Worm (Caenorhabditis elegans) whole organism, late embryonic: ENCODE results near the gene F57B7.2.

Source experiments
- C38D4.7 ChIP-seq: fragments of 200-800 bp; sonication (Bioruptor generic); optimal IDR thresholded peaks from 2 replicates; lab custom pipeline; 2018; ENCODE audit warnings: mild to moderate bottlenecking, missing genetic modification characterization, moderate library complexity, missing compliant biosample characterization
- nhr-11 ChIP-seq: fragments of 150-350 bp; optimal IDR thresholded peaks from 2 replicates; lab custom pipeline; 2014; ENCODE audit warnings: missing biosample characterization, missing genetic modification characterization
- ref-2 ChIP-seq: sonication (generic microtip); optimal IDR thresholded peaks from 2 replicates; lab custom pipeline; 2016; ENCODE audit warnings: missing genetic modification characterization, missing compliant biosample characterization
- ztf-16 ChIP-seq: sonication (generic microtip); optimal IDR thresholded peaks from 2 replicates; lab custom pipeline; 2017; ENCODE audit warnings: missing genetic modification characterization, missing compliant biosample characterization

ce11 chrV:11412125-11412524 lies 31.3 kb downstream of the F57B7.2 start:
- no peak for TF ChIP-seq nhr-11 (tag; lab: Kevin White, UChicago)
- TF ChIP-seq ztf-16, result no peak
- no peak for TF ChIP-seq ref-2 (tag; lab: Kevin White, UChicago)
- TF ChIP-seq C38D4.7 (GFP tag; lab: Kevin White, UChicago), result no peak
